Fruit fly (Drosophila melanogaster): ENCODE results near the gene Sse.

DNA sequence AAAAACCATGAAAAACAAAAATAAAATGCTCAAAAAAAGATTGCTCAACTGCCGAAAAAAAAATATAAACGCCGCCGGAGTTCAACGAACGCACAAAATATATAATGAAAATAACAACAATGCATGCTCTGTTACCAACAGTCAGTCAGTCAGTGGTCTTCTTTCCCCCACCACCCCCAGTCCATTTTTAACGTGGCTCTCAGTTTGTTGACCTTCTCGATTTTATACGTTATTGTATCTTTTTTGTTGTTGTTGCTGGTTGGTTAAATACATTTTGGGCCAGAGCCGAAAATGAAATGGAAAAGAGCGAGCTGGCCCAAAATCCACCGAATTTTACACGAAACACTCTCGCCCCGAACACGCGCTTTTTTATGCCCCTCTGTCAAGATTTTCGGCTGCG is 40.1 kb downstream of the Sse start:
- TF ChIP-seq Crg-1 (GFP tag; optimal IDR thresholded peaks at IDR 0.05) (no peak), bab1 (GFP tag; optimal IDR thresholded peaks at IDR 0.05) (no peak), CG11617 (GFP tag; optimal IDR thresholded peaks at IDR 0.05) (no peak), Hr96 (GFP tag; optimal IDR thresholded peaks at IDR 0.05) (no peak), cnc (optimal IDR thresholded peaks at IDR 0.05) (no peak), CG7101 (tag; optimal IDR thresholded peaks at IDR 0.05) (no peak), toe (GFP tag; optimal IDR thresholded peaks at IDR 0.05) (no peak), pad (GFP tag; optimal IDR thresholded peaks at IDR 0.05) (no peak), ovo (GFP tag; optimal IDR thresholded peaks at IDR 0.05) (no peak), cic (GFP tag; optimal IDR thresholded peaks at IDR 0.05) (no peak)

Measured in whole organism, adult.